Fruit fly (Drosophila melanogaster) whole organism, adult: ENCODE results near the gene ds.

Experiments
- CG11617 ChIP-seq: fragments of 200-800 bp; sonication (Bioruptor generic); optimal IDR thresholded peaks from 2 replicates; lab custom pipeline; 2017; ENCODE audit warnings: mild to moderate bottlenecking, missing biosample characterization, missing genetic modification reagents, missing genetic modification characterization
- CG12768 ChIP-seq: fragments of 200-800 bp; sonication (Bioruptor generic); optimal IDR thresholded peaks from 2 replicates; lab custom pipeline; 2017; ENCODE audit warnings: missing biosample characterization, missing genetic modification characterization, mild to moderate bottlenecking, moderate library complexity, missing genetic modification reagents
- CG14711 ChIP-seq: fragments of 200-800 bp; sonication (Bioruptor generic); optimal IDR thresholded peaks from 2 replicates; lab custom pipeline; 2018; ENCODE audit warnings: missing biosample characterization, mild to moderate bottlenecking, missing genetic modification characterization, moderate library complexity
- CG1620 ChIP-seq: fragments of 200-800 bp; sonication (Bioruptor generic); optimal IDR thresholded peaks from 2 replicates; lab custom pipeline; 2016; ENCODE audit warnings: missing biosample characterization, missing genetic modification characterization
- CG33017 ChIP-seq: fragments of 200-800 bp; sonication (Bioruptor generic); optimal IDR thresholded peaks from 2 replicates; lab custom pipeline; 2018; ENCODE audit warnings: missing biosample characterization, mild to moderate bottlenecking, missing genetic modification characterization, moderate library complexity
- CG5204 ChIP-seq: fragments of 200-800 bp; sonication (Bioruptor generic); optimal IDR thresholded peaks from 2 replicates; lab custom pipeline; 2016; ENCODE audit warnings: missing biosample characterization, missing genetic modification characterization
- CG7045 ChIP-seq: fragments of 200-800 bp; sonication (Bioruptor generic); optimal IDR thresholded peaks from 2 replicates; lab custom pipeline; 2017; ENCODE audit warnings: missing biosample characterization, mild to moderate bottlenecking, missing genetic modification characterization
- CG7101 ChIP-seq: fragments of 200-800 bp; sonication (Bioruptor generic); optimal IDR thresholded peaks from 2 replicates; lab custom pipeline; 2018; ENCODE audit warnings: missing biosample characterization, mild to moderate bottlenecking, missing genetic modification characterization, moderate library complexity
- Clk ChIP-seq: fragments of 200-800 bp; sonication (Bioruptor generic); optimal IDR thresholded peaks from 2 replicates; lab custom pipeline; 2017; ENCODE audit warnings: missing biosample characterization, missing genetic modification characterization
- Crg-1 ChIP-seq: fragments of 200-800 bp; sonication (Bioruptor generic); optimal IDR thresholded peaks from 2 replicates; lab custom pipeline; 2016; ENCODE audit warnings: missing biosample characterization, missing genetic modification characterization
- Hr96 ChIP-seq: fragments of 200-800 bp; sonication (Bioruptor generic); optimal IDR thresholded peaks from 2 replicates; lab custom pipeline; 2016; ENCODE audit warnings: missing biosample characterization, missing genetic modification characterization
- Mnt ChIP-seq: fragments of 200-800 bp; sonication (Bioruptor generic); optimal IDR thresholded peaks from 2 replicates; lab custom pipeline; 2016; ENCODE audit warnings: missing biosample characterization, mild to moderate bottlenecking, missing genetic modification characterization
- bab1 ChIP-seq: fragments of 200-800 bp; sonication (Bioruptor generic); optimal IDR thresholded peaks from 3 replicates; lab custom pipeline; 2019; ENCODE audit warnings: missing biosample characterization, mild to moderate bottlenecking, missing genetic modification characterization, moderate library complexity
- cic ChIP-seq: fragments of 200-800 bp; sonication (Bioruptor generic); optimal IDR thresholded peaks from 2 replicates; lab custom pipeline; 2017; ENCODE audit warnings: missing biosample characterization, mild to moderate bottlenecking, missing genetic modification characterization, moderate library complexity
- cnc ChIP-seq, 2 experiments: fragments of >200 bp; optimal IDR thresholded peaks; 2 replicates each; lab custom pipeline; 2017
- kay ChIP-seq: fragments of 200-800 bp; sonication (Bioruptor generic); peaks from one replicate; lab custom pipeline; 2016; ENCODE audit warnings: missing biosample characterization, missing genetic modification characterization, borderline replicate concordance
- ovo ChIP-seq: fragments of 200-800 bp; sonication (Bioruptor generic); optimal IDR thresholded peaks from 2 replicates; lab custom pipeline; 2016; ENCODE audit warnings: missing biosample characterization, missing genetic modification characterization
- pad ChIP-seq: fragments of 200-800 bp; sonication (Bioruptor generic); optimal IDR thresholded peaks from 3 replicates; lab custom pipeline; 2017; ENCODE audit warnings: missing biosample characterization, missing genetic modification characterization, mild to moderate bottlenecking, moderate library complexity, missing genetic modification reagents
- tj ChIP-seq: fragments of 200-800 bp; sonication (Bioruptor generic); optimal IDR thresholded peaks from 3 replicates; lab custom pipeline; 2017; ENCODE audit warnings: missing biosample characterization, mild to moderate bottlenecking, missing genetic modification characterization, moderate library complexity
- toe ChIP-seq: fragments of 200-800 bp; sonication (Bioruptor generic); optimal IDR thresholded peaks from 2 replicates; lab custom pipeline; 2016; ENCODE audit warnings: missing biosample characterization, missing genetic modification characterization

ds gene

DNA sequence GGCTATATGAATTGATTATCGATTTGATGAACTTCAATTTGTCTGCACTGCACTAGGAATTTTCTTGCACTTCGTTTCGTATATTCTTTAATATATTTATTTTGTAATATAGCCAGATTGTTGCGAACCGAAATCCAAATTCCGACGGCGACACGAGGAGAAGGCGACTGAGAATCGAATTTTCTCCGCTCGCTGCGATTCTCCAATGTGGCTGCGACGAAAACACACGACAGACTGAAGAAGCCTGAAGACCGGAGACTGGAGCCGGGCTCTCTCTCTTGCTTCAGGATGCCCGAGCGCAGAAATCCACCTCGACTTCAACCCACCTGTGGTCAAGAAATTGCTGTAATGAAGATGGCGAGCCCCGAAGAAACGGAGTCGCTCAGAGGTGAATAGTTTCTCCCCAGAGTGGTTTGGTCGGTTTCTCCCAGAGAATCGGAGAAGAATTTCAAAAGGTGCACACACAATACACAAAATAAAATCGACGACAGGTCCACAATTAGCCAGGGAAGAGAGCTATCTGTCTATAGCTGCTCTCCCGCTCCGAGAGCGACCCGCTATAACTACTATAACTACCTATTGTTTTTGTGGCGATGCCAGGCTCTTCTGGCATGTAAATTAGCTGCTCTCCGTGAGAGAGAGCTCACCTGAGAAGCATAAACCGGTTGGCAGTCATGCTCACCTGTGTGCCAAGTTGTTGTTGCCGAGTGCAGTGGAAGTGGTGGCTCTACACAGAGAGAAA is at the start of gene ds:
Gene ds (minus strand): TSS at position 237 of the 742 bp plus-strand sequence.
- TF ChIP-seq CG14711 (tag; lab: Kevin White, UChicago) (no peak), Clk (GFP tag; lab: Kevin White, UChicago) (no peak), CG7045 (GFP tag; lab: Kevin White, UChicago) (no peak), toe (GFP tag; lab: Kevin White, UChicago) (no peak), CG33017 (tag; lab: Kevin White, UChicago) (no peak), ovo (GFP tag; lab: Kevin White, UChicago) (no peak), Hr96 (GFP tag; lab: Kevin White, UChicago) (no peak), kay (no peak), cic (no peak), bab1 (no peak), cnc (optimal IDR thresholded peaks at IDR 0.05; lab: Kevin White, UChicago) (no peak), CG7101 (tag; lab: Kevin White, UChicago) (no peak), Crg-1 (GFP tag; lab: Kevin White, UChicago) (no peak), CG11617 (no peak), pad (GFP tag; lab: Kevin White, UChicago) (no peak), CG5204 (GFP tag; lab: Kevin White, UChicago) (no peak)

DNA sequence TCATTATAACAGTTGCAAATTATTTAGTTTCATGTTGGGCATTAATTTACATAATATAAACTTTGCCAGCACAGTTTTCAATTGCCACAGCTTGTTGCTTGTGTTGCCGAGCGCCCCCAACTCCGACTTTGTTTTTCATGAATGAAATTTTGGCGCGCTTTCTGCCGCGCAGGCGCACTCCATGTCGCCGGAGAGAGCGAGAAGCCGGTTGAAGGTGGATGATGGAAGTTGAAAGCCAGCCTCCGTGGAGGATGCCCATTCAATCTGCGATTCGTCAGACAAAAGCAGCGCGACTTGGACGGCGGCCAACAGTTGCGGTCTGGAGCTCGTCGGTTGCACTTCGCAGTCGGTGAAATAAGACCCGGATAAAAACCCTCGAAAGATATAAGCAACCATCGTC is 35.5 kb upstream of the ds start:
- no peak for TF ChIP-seq CG1620 (GFP tag; lab: Kevin White, UChicago)
- TF ChIP-seq CG5204 (GFP tag; lab: Kevin White, UChicago) = no peak
- no peak for TF ChIP-seq CG11617
- no peak for TF ChIP-seq Crg-1 (GFP tag; lab: Kevin White, UChicago)
- TF ChIP-seq CG14711 (tag; lab: Kevin White, UChicago) = no peak
- no peak for TF ChIP-seq toe (GFP tag; lab: Kevin White, UChicago)
- no peak for TF ChIP-seq CG7101 (tag; lab: Kevin White, UChicago)
- no peak for TF ChIP-seq tj (GFP tag; lab: Kevin White, UChicago)
- no peak for TF ChIP-seq CG7045 (GFP tag; lab: Kevin White, UChicago)
- TF ChIP-seq Clk (GFP tag; lab: Kevin White, UChicago) = no peak
- no peak for TF ChIP-seq CG33017 (tag; lab: Kevin White, UChicago)
- TF ChIP-seq pad (GFP tag; lab: Kevin White, UChicago) = no peak
- no peak for TF ChIP-seq CG12768 (GFP tag; lab: Kevin White, UChicago)
- no peak for TF ChIP-seq cnc (optimal IDR thresholded peaks at IDR 0.05; lab: Kevin White, UChicago)
- no peak for TF ChIP-seq ovo (GFP tag; lab: Kevin White, UChicago)
- no peak for TF ChIP-seq Mnt
- no peak for TF ChIP-seq Hr96 (GFP tag; lab: Kevin White, UChicago)
- TF ChIP-seq bab1 = no peak
- TF ChIP-seq cic = no peak

- TF ChIP-seq Mnt (no peak), kay (no peak), CG7045 (GFP tag; lab: Kevin White, UChicago) (no peak), CG14711 (tag; lab: Kevin White, UChicago) (no peak), CG7101 (tag; lab: Kevin White, UChicago) (no peak), ovo (GFP tag; lab: Kevin White, UChicago) (no peak)
Measured at dm6 chr2L:749645-750044, 34.9 kb upstream of the ds start, which contains the start of gene GABA-B-R3. Gene GABA-B-R3, plus strand, starts transcription at chr2L:749945.

DNA sequence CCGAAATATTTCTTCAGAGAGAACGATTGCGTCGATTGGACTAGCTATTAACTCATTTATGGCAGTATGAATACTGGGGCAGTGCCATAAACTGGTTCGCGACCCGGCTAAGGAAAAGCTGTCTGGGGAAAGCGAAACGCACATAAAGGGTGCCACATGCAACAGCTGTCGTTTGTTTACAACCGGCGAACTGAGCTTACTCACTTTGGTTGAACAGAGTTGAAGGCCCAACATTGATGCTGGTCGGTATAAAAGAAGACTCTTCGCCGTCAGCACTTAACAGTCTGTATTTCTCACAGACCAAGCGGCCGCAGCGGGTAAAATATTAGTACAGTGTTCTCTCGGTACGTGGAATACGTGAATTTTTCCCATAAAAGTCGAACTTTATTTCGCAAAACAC is 31.0 kb upstream of the ds start:
- no peak for TF ChIP-seq CG7101 (tag; lab: Kevin White, UChicago)
- no peak for TF ChIP-seq pad (GFP tag; lab: Kevin White, UChicago)
- TF ChIP-seq CG12768 (GFP tag; lab: Kevin White, UChicago) = no peak
- no peak for TF ChIP-seq CG5204 (GFP tag; lab: Kevin White, UChicago)
- TF ChIP-seq cnc (optimal IDR thresholded peaks at IDR 0.05; lab: Kevin White, UChicago) = no peak
- TF ChIP-seq CG33017 (tag; lab: Kevin White, UChicago) = no peak
- no peak for TF ChIP-seq cic
- no peak for TF ChIP-seq CG14711 (tag; lab: Kevin White, UChicago)
- no peak for TF ChIP-seq CG11617
- TF ChIP-seq CG1620 (GFP tag; lab: Kevin White, UChicago) = no peak
- no peak for TF ChIP-seq tj (GFP tag; lab: Kevin White, UChicago)
- no peak for TF ChIP-seq Hr96 (GFP tag; lab: Kevin White, UChicago)
- TF ChIP-seq toe (GFP tag; lab: Kevin White, UChicago) = no peak
- no peak for TF ChIP-seq Crg-1 (GFP tag; lab: Kevin White, UChicago)

DNA sequence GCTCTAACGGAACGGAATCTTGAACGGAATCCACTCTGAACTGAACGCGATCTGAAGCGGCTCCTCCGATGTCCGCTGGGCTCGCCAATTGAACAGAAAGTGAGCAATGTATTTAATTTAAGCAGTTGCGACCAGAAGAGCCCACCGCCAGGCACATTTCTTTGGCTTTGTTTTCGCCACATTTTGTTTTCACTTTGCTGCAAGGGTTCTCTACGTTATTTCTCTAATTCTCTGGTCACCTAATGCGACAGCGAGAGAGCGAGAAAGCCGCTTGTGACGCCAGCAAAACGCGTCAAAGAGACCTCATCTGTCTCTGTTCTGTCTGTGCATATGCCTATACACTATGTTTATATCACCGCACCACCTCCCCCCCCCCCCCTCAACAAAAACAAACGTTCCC is 29.5 kb upstream of the ds start, which contains the start of gene Eaat2:
Gene Eaat2 (minus strand): TSS at position 101 of the 400 bp plus-strand sequence.
- TF ChIP-seq bab1 (no peak), CG33017 (tag; lab: Kevin White, UChicago) (no peak), Clk (GFP tag; lab: Kevin White, UChicago) (no peak), kay (no peak), CG5204 (GFP tag; lab: Kevin White, UChicago) (no peak), toe (GFP tag; lab: Kevin White, UChicago) (no peak), Crg-1 (GFP tag; lab: Kevin White, UChicago) (no peak)

dm6 chr2L:740031-740430 is 25.2 kb upstream of the ds start:
- TF ChIP-seq cnc (optimal IDR thresholded peaks at IDR 0.05; lab: Kevin White, UChicago) (no peak), bab1 (no peak), ovo (GFP tag; lab: Kevin White, UChicago) (no peak), toe (GFP tag; lab: Kevin White, UChicago) (no peak), tj (GFP tag; lab: Kevin White, UChicago) (no peak), kay (no peak)
